Fruit fly (Drosophila melanogaster): ENCODE data around the gene hiw.

The hiw gene

DNA sequence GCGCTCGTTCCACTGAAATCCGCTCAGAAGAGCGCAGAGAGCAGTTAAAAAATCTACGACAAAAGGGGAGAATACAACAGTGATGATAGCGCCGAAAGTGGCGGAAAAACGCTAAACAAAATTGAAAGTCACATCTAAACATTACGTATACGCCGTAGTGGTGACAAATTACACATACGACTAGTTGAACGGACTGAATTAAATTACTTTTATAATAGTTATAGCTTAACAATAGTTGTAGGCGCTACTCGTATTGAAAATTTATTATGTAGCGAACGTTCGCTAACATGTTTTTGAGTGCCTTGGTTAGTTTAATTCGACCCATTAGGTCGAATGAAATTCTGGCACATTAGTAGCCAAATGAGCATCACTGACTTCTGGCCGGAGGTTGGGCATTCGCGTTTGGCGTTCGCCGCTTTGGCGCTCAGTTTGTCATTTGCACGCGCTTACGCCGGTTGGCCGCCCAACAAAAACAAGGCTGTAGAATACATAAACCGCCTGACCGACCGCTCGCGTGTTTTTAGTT, 19.5 kb downstream of the hiw start, which contains the start of gene CG5541 (continued):
- TF ChIP-seq CG15269 (tag; optimal IDR thresholded peaks at IDR 0.05) (no peak), lilli (GFP tag; optimal IDR thresholded peaks at IDR 0.05) (peak; percentile 42), gem (tag; optimal IDR thresholded peaks at IDR 0.05) (peak; percentile 17), Ets65A (GFP tag) (peak; percentile 62), tna (GFP tag; IDR thresholded peaks at IDR 0.05; ENCODE audit: partially characterized antibody) (no peak), Awh (GFP tag; IDR thresholded peaks at IDR 0.05) (no peak), bigmax (GFP tag; optimal IDR thresholded peaks at IDR 0.05) (no peak), Jarid2 (GFP tag; optimal IDR thresholded peaks at IDR 0.05) (peak; percentile 58), nerfin-2 (GFP tag; IDR thresholded peaks at IDR 0.05; ENCODE audit: partially characterized antibody) (no peak), pan (optimal IDR thresholded peaks at IDR 0.05) (no peak), pan (GFP tag; optimal IDR thresholded peaks at IDR 0.05 in 1 of 2, IDR thresholded peaks at IDR 0.05 in 1 of 2) (no peak), CG9876 (GFP tag; optimal IDR thresholded peaks at IDR 0.05) (no peak), CG12071 (GFP tag; optimal IDR thresholded peaks at IDR 0.05) (no peak), ato (GFP tag; IDR thresholded peaks at IDR 0.05; ENCODE audit: partially characterized antibody) (no peak), rib (GFP tag; IDR thresholded peaks at IDR 0.05) (no peak), zen2 (GFP tag; IDR thresholded peaks at IDR 0.05; ENCODE audit: partially characterized antibody) (no peak), Sin3A (optimal IDR thresholded peaks at IDR 0.05) (no peak), CG14050 (GFP tag; IDR thresholded peaks at IDR 0.05) (no peak), CG10979 (tag; optimal IDR thresholded peaks at IDR 0.05) (peak; percentile 10), schlank (tag; optimal IDR thresholded peaks at IDR 0.05) (no peak), CG3995 (GFP tag; optimal IDR thresholded peaks at IDR 0.05) (peak; percentile 85), wdn (GFP tag; IDR thresholded peaks at IDR 0.05) (0 out of 2 replicates have a peak, but pooled peaks have one; percentile 20), E2f1 (GFP tag; IDR thresholded peaks at IDR 0.05) (no peak), row (GFP tag; IDR thresholded peaks at IDR 0.05) (peak; percentile 92), CG2712 (tag; optimal IDR thresholded peaks at IDR 0.05) (no peak), seq (GFP tag; IDR thresholded peaks at IDR 0.05) (no peak), fu2 (GFP tag; optimal IDR thresholded peaks at IDR 0.05) (no peak), run (tag; optimal IDR thresholded peaks at IDR 0.05) (no peak), CG11723 (GFP tag; optimal IDR thresholded peaks at IDR 0.05) (no peak), CG4328 (GFP tag; optimal IDR thresholded peaks at IDR 0.05) (peak; percentile 38), CG16815 (GFP tag; optimal IDR thresholded peaks at IDR 0.05) (no peak), CG17359 (tag; optimal IDR thresholded peaks at IDR 0.05) (no peak), hb (GFP tag; IDR thresholded peaks at IDR 0.05; ENCODE audit: partially characterized antibody) (no peak), dimm (GFP tag; IDR thresholded peaks at IDR 0.05) (no peak), CG18599 (GFP tag; optimal IDR thresholded peaks at IDR 0.05) (peak; percentile 40), CG1792 (GFP tag; optimal IDR thresholded peaks at IDR 0.05) (no peak), Deaf1 (tag; optimal IDR thresholded peaks at IDR 0.05) (peak; percentile 42), B-H2 (GFP tag; optimal IDR thresholded peaks at IDR 0.05) (peak; percentile 8), h (optimal IDR thresholded peaks at IDR 0.05) (no peak), p53 (GFP tag; optimal IDR thresholded peaks at IDR 0.05) (no peak), CG2120 (GFP tag; optimal IDR thresholded peaks at IDR 0.05) (peak; percentile 45), CG32532 (GFP tag; IDR thresholded peaks at IDR 0.05) (no peak), Xrp1 (GFP tag; IDR thresholded peaks at IDR 0.05) (peak; percentile 6; the same call in 1 of the 2 replicates), CkIIα-i1 (GFP tag; IDR thresholded peaks at IDR 0.05) (no peak), BEAF-32 (GFP tag; optimal IDR thresholded peaks at IDR 0.05) (peak; percentile 6), amos (GFP tag; IDR thresholded peaks at IDR 0.05; ENCODE audit: partially characterized antibody) (peak; percentile 25; the same call in 1 of the 2 replicates), knrl (GFP tag; IDR thresholded peaks at IDR 0.05; ENCODE audit: partially characterized antibody) (no peak), CG6689 (GFP tag; IDR thresholded peaks at IDR 0.05) (no peak), CG10209 (GFP tag; optimal IDR thresholded peaks at IDR 0.05) (no peak), CG9817 (tag; optimal IDR thresholded peaks at IDR 0.05) (peak; percentile 2), CG17328 (GFP tag; IDR thresholded peaks at IDR 0.05) (no peak)
